Worm (Caenorhabditis elegans): ENCODE results near the gene srt-15.
"Not testable (repeated sequence)": the region's sequence is repeated elsewhere in the genome, so short reads cannot be mapped to it uniquely, and the experiment has no call there.

The srt-15 gene

ce11 chrV:3065928-3066327 lies 4.0 kb upstream of the srt-15 start, which contains the start of gene srh-185:
TSS of gene srh-185 (plus strand) at chrV:3066228.
- TF ChIP-seq sem-2 (GFP tag; optimal IDR thresholded peaks at IDR 0.05): no peak
- TF ChIP-seq bed-3 (GFP tag; optimal IDR thresholded peaks at IDR 0.05): no peak
- TF ChIP-seq cnd-1 (tag; optimal IDR thresholded peaks at IDR 0.05): no peak
- no peak for TF ChIP-seq pha-4 (tag; optimal IDR thresholded peaks at IDR 0.05)
- no peak for TF ChIP-seq M03D4.4 (tag; optimal IDR thresholded peaks at IDR 0.05)
- no peak for TF ChIP-seq ces-1 (GFP tag; optimal IDR thresholded peaks at IDR 0.05)
- no peak for TF ChIP-seq nhr-12 (tag; optimal IDR thresholded peaks at IDR 0.05)
- no peak for TF ChIP-seq tbx-8 (GFP tag; optimal IDR thresholded peaks at IDR 0.05)
- TF ChIP-seq ham-2 (GFP tag; optimal IDR thresholded peaks at IDR 0.05): no peak
- no peak for TF ChIP-seq unc-62 (GFP tag; optimal IDR thresholded peaks at IDR 0.05)
- TF ChIP-seq unc-39 (tag; optimal IDR thresholded peaks at IDR 0.05): no peak
- no peak for TF ChIP-seq blmp-1 (tag; optimal IDR thresholded peaks at IDR 0.05)
- TF ChIP-seq lsy-2 (tag; optimal IDR thresholded peaks at IDR 0.05): no peak
- TF ChIP-seq mep-1 (tag; optimal IDR thresholded peaks at IDR 0.05): no peak
- TF ChIP-seq lin-32 (GFP tag; optimal IDR thresholded peaks at IDR 0.05): no peak
- TF ChIP-seq hlh-1 (tag; optimal IDR thresholded peaks at IDR 0.05): no peak
- no peak for TF ChIP-seq mab-5 (tag; optimal IDR thresholded peaks at IDR 0.05)

DNA sequence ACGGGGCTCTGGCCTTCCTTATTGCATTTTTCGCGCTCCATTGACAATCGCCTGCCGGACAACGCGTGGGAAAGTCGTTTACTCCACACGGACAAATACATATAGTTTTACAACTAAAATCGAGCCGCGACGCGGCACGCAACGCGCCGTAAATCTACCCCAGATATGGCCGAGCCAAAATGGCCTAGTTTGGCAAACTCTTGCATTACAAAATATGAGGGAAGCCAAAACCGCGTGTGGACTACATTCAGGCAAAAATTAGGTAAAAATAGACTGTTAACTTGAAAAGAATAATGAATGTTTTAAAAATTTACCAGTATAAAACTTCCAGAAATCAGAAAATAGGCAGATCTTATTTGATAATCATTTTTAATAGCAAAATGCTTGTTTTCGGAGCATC lies 2.4 kb upstream of the srt-15 start, which contains the start of gene srt-16:
Gene srt-16 (minus strand): TSS at position 101 of the 400 bp plus-strand sequence.
- not testable (repeated sequence) for TF ChIP-seq lin-13 (tag; optimal IDR thresholded peaks at IDR 0.05); ham-2 (GFP tag; optimal IDR thresholded peaks at IDR 0.05); mls-2 (tag; optimal IDR thresholded peaks at IDR 0.05)

ce11 chrV:3058996-3059395 lies 3.0 kb downstream of the srt-15 start, which contains the start of gene str-244:
TSS of gene str-244 (minus strand) at chrV:3059096.
- TF ChIP-seq unc-39 (tag; optimal IDR thresholded peaks at IDR 0.05): no peak
- TF ChIP-seq ceh-39 (tag; optimal IDR thresholded peaks at IDR 0.05): no peak

DNA sequence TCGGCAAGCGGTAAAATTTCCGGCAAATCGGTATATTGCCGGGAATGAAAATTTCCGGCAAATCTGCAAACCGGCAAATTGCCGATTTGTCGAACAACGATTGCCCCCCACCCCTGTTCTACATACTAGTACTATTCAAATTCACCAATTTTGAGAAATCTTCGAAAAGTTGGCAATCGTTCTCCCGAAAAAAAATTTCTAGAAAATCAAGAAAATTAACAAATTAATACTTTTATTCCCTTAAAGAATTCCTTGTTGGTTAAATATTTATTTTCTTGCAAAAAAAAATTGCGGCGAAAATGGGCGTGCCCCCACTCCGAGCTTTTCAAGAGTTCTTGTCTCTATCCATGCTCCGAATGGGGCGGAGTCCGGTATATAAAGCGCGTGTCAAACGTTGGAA lies 7.7 kb downstream of the srt-15 start, which contains the start of gene C50H11.8:
Gene C50H11.8 (plus strand): TSS at position 301 of the 400 bp plus-strand sequence.
- TF ChIP-seq tbx-8 (GFP tag; optimal IDR thresholded peaks at IDR 0.05) (no peak), nhr-237 (tag; optimal IDR thresholded peaks at IDR 0.05) (no peak), drap-1 (GFP tag; optimal IDR thresholded peaks at IDR 0.05) (no peak), nhr-12 (tag; optimal IDR thresholded peaks at IDR 0.05) (no peak), zip-8 (tag; optimal IDR thresholded peaks at IDR 0.05) (no peak), sptf-1 (tag; optimal IDR thresholded peaks at IDR 0.05) (no peak), lin-13 (tag; optimal IDR thresholded peaks at IDR 0.05) (no peak), ces-1 (GFP tag; optimal IDR thresholded peaks at IDR 0.05) (no peak), sem-2 (GFP tag; optimal IDR thresholded peaks at IDR 0.05) (no peak), nhr-76 (tag; optimal IDR thresholded peaks at IDR 0.05) (no peak), lsy-2 (tag; optimal IDR thresholded peaks at IDR 0.05) (no peak), unc-62 (GFP tag; optimal IDR thresholded peaks at IDR 0.05) (no peak), elt-3 (tag; optimal IDR thresholded peaks at IDR 0.05) (no peak), pha-4 (tag; optimal IDR thresholded peaks at IDR 0.05) (no peak)

ce11 chrV:3046364-3046763 lies 15.6 kb downstream of the srt-15 start:
- no peak for TF ChIP-seq mab-5 (tag; optimal IDR thresholded peaks at IDR 0.05)
- TF ChIP-seq lin-32 (GFP tag; optimal IDR thresholded peaks at IDR 0.05): no peak
- no peak for TF ChIP-seq blmp-1 (tag; optimal IDR thresholded peaks at IDR 0.05)
- TF ChIP-seq nhr-76 (tag; optimal IDR thresholded peaks at IDR 0.05): no peak
- TF ChIP-seq nhr-2 (tag; optimal IDR thresholded peaks at IDR 0.05): no peak
- no peak for TF ChIP-seq ztf-11 (tag; optimal IDR thresholded peaks at IDR 0.05)
- no peak for TF ChIP-seq nhr-12 (tag; optimal IDR thresholded peaks at IDR 0.05)
- TF ChIP-seq snpc-4 (tag; optimal IDR thresholded peaks at IDR 0.05): no peak
- TF ChIP-seq cnd-1 (tag; optimal IDR thresholded peaks at IDR 0.05): no peak
- TF ChIP-seq ceh-83 (GFP tag; optimal IDR thresholded peaks at IDR 0.05): no peak
- TF ChIP-seq unc-120 (tag; optimal IDR thresholded peaks at IDR 0.05; ENCODE audit: poor library complexity, severe bottlenecking): no peak

DNA sequence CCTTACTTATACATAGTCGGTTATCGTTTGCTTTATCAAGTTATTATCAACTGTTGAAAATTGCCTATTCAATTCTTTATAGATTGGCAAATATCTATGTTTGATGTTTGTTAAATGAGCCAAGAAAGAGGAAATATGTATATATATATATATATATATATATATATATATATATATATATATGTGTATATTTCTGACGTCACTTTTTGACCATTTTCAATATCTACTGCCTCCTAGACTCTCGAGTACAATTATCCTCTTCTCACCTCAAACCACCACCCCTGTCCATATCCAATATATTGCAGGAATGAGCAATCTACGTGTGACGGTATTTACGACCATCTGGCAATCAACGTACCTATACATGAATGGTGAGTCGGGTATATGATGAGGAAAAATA lies 17.1 kb downstream of the srt-15 start, which contains the start of gene F59D6.1:
Gene F59D6.1 (plus strand): TSS at position 301 of the 400 bp plus-strand sequence.
- TF ChIP-seq ceh-39 (tag; optimal IDR thresholded peaks at IDR 0.05) (no peak), ceh-43 (GFP tag; optimal IDR thresholded peaks at IDR 0.05) (no peak), nhr-76 (tag; optimal IDR thresholded peaks at IDR 0.05) (no peak), nhr-28 (tag; optimal IDR thresholded peaks at IDR 0.05) (no peak)

Data from whole organism, mixed stage, embryonic.